Worm (Caenorhabditis elegans) whole organism, L1 larva: ENCODE results near the gene alkb-1.

Source experiments
- C04F5.9 ChIP-seq: sonication (generic microtip); optimal IDR thresholded peaks from 2 replicates; lab custom pipeline; 2016; ENCODE audit warnings: missing genetic modification characterization, missing compliant biosample characterization
- C16A3.4 ChIP-seq: fragments of 150-350 bp; optimal IDR thresholded peaks from 2 replicates; lab custom pipeline; 2014; ENCODE audit warnings: missing biosample characterization, missing genetic modification characterization
- F16B12.6 ChIP-seq: fragments of 150-350 bp; optimal IDR thresholded peaks from 2 replicates; lab custom pipeline; 2014; ENCODE audit warnings: missing biosample characterization, missing genetic modification characterization
- Y116A8C.19 ChIP-seq: sonication (generic microtip); optimal IDR thresholded peaks from 2 replicates; lab custom pipeline; 2016; ENCODE audit warnings: missing compliant biosample characterization, missing genetic modification characterization, borderline replicate concordance
- alr-1 ChIP-seq: fragments of 200-800 bp; sonication (Bioruptor generic); optimal IDR thresholded peaks from 2 replicates; lab custom pipeline; 2018; ENCODE audit warnings: borderline replicate concordance, mild to moderate bottlenecking, missing genetic modification characterization, missing compliant biosample characterization
- ceh-8 ChIP-seq: fragments of 200-800 bp; sonication (Bioruptor generic); optimal IDR thresholded peaks from 2 replicates; lab custom pipeline; 2018; ENCODE audit warnings: mild to moderate bottlenecking, missing genetic modification characterization, moderate library complexity, missing compliant biosample characterization
- dpl-1 ChIP-seq, 3 experiments: fragments of 150-350 bp in 2 of 3; sonication (generic microtip) in 1 of 3; optimal IDR thresholded peaks; 2 replicates each; lab custom pipeline; 2014 to 2017; ENCODE audit warnings: missing biosample characterization in 3 of 3, missing genetic modification characterization in 3 of 3, missing genetic modification reagents in 3 of 3
- efl-1 ChIP-seq, 4 experiments: fragments of 150-350 bp; optimal IDR thresholded peaks in 3 of 4; peaks in 1 of 4; 1 replicate in 1 of 4; 2 replicates in 3 of 4; lab custom pipeline; 2014; ENCODE audit warnings: missing biosample characterization in 2 of 4, missing genetic modification characterization in 2 of 4, missing genetic modification reagents in 2 of 4
- egl-27 ChIP-seq, 2 experiments: fragments of 150-350 bp in 1 of 2; sonication (generic microtip); optimal IDR thresholded peaks; 3 replicates each; lab custom pipeline; 2017 to 2018; ENCODE audit warnings: missing biosample characterization in 2 of 2, missing genetic modification characterization in 2 of 2, missing genetic modification reagents in 2 of 2
- elt-2 ChIP-seq: sonication (generic microtip); optimal IDR thresholded peaks from 2 replicates; lab custom pipeline; 2016; ENCODE audit warnings: missing genetic modification characterization, mild to moderate bottlenecking, inconsistent platforms, missing compliant biosample characterization, missing genetic modification reagents
- fkh-10 ChIP-seq: sonication (generic microtip); optimal IDR thresholded peaks from 2 replicates; lab custom pipeline; 2017; ENCODE audit warnings: missing biosample characterization, missing genetic modification reagents, missing genetic modification characterization
- fkh-4 ChIP-seq: sonication (generic microtip); optimal IDR thresholded peaks from 2 replicates; lab custom pipeline; 2016; ENCODE audit warnings: missing compliant biosample characterization, missing genetic modification characterization, borderline replicate concordance
- grh-1 ChIP-seq: fragments of 200-800 bp; sonication (Bioruptor generic); IDR thresholded peaks from 2 replicates; pipeline ENCODE4 v1.3.6; 2022; ENCODE audit warnings: missing genetic modification reagents, missing genetic modification characterization, missing compliant biosample characterization
- hlh-17 ChIP-seq: fragments of 200-800 bp; sonication (Bioruptor generic); optimal IDR thresholded peaks from 2 replicates; lab custom pipeline; 2018; ENCODE audit warnings: missing genetic modification characterization, mild to moderate bottlenecking, missing compliant biosample characterization, moderate library complexity, borderline replicate concordance
- irx-1 ChIP-seq: sonication (generic microtip); optimal IDR thresholded peaks from 2 replicates; lab custom pipeline; 2016; ENCODE audit warnings: missing genetic modification characterization, missing compliant biosample characterization
- lin-13 ChIP-seq: fragments of 150-350 bp; optimal IDR thresholded peaks from 2 replicates; lab custom pipeline; 2014; ENCODE audit warnings: missing biosample characterization, missing genetic modification reagents, missing genetic modification characterization
- lin-35 ChIP-seq, 2 experiments: fragments of 150-350 bp; optimal IDR thresholded peaks; 2 replicates each; lab custom pipeline; 2014; ENCODE audit warnings: missing biosample characterization in 2 of 2, missing genetic modification characterization in 2 of 2, missing genetic modification reagents in 2 of 2
- mab-9 ChIP-seq: fragments of 200-800 bp; sonication (Bioruptor generic); IDR thresholded peaks from 2 replicates; pipeline ENCODE4 v1.3.6; 2022; ENCODE audit warnings: missing genetic modification reagents, missing genetic modification characterization, missing compliant biosample characterization
- nhr-12 ChIP-seq: sonication (generic microtip); optimal IDR thresholded peaks from 2 replicates; lab custom pipeline; 2017; ENCODE audit warnings: missing biosample characterization, missing genetic modification characterization
- nhr-237 ChIP-seq: fragments of 150-350 bp; optimal IDR thresholded peaks from 2 replicates; lab custom pipeline; 2014; ENCODE audit warnings: missing biosample characterization, missing genetic modification characterization
- nhr-28 ChIP-seq: fragments of 150-350 bp; optimal IDR thresholded peaks from 2 replicates; lab custom pipeline; 2014; ENCODE audit warnings: missing biosample characterization, missing genetic modification characterization
- nhr-71 ChIP-seq: sonication (generic microtip); optimal IDR thresholded peaks from 2 replicates; lab custom pipeline; 2016; ENCODE audit warnings: mild to moderate bottlenecking, missing genetic modification characterization, moderate library complexity, missing compliant biosample characterization
- nhr-76 ChIP-seq: sonication (generic microtip); optimal IDR thresholded peaks from 2 replicates; lab custom pipeline; 2017; ENCODE audit warnings: missing biosample characterization, missing genetic modification characterization
- nhr-77 ChIP-seq: fragments of 150-350 bp; optimal IDR thresholded peaks from 2 replicates; lab custom pipeline; 2014; ENCODE audit warnings: missing biosample characterization, missing genetic modification characterization
- nhr-90 ChIP-seq: sonication (generic microtip); optimal IDR thresholded peaks from 2 replicates; lab custom pipeline; 2016; ENCODE audit warnings: mild to moderate bottlenecking, missing genetic modification characterization, missing compliant biosample characterization; ENCODE audit not compliant: poor library complexity
- pax-3 ChIP-seq: fragments of 200-800 bp; sonication (Bioruptor generic); optimal IDR thresholded peaks from 2 replicates; lab custom pipeline; 2018; ENCODE audit warnings: mild to moderate bottlenecking, missing genetic modification characterization, moderate library complexity, missing compliant biosample characterization
- pqm-1 ChIP-seq: sonication (generic microtip); optimal IDR thresholded peaks from 3 replicates; lab custom pipeline; 2017; ENCODE audit warnings: missing biosample characterization, missing genetic modification characterization
- snpc-4 ChIP-seq: fragments of 150-350 bp; optimal IDR thresholded peaks from 2 replicates; lab custom pipeline; 2014; ENCODE audit warnings: missing biosample characterization, missing genetic modification characterization
- sptf-1 ChIP-seq: fragments of 150-350 bp; optimal IDR thresholded peaks from 2 replicates; lab custom pipeline; 2014; ENCODE audit warnings: missing biosample characterization, missing genetic modification characterization
- swsn-7 ChIP-seq: sonication (generic microtip); optimal IDR thresholded peaks from 2 replicates; lab custom pipeline; 2016; ENCODE audit warnings: missing genetic modification characterization, missing compliant biosample characterization
- tbx-2 ChIP-seq: sonication (generic microtip); optimal IDR thresholded peaks from 2 replicates; lab custom pipeline; 2016; ENCODE audit warnings: missing genetic modification characterization, missing compliant biosample characterization
- unc-30 ChIP-seq: sonication (generic microtip); optimal IDR thresholded peaks from 2 replicates; lab custom pipeline; 2017; ENCODE audit warnings: missing biosample characterization, missing genetic modification characterization
- unc-86 ChIP-seq: sonication (generic microtip); optimal IDR thresholded peaks from 2 replicates; lab custom pipeline; 2016; ENCODE audit warnings: missing genetic modification characterization, missing compliant biosample characterization
- vab-15 ChIP-seq: sonication (generic microtip); optimal IDR thresholded peaks from 2 replicates; lab custom pipeline; 2017; ENCODE audit warnings: missing genotype, mild to moderate bottlenecking, missing genetic modification characterization, missing compliant biosample characterization
- ztf-4 ChIP-seq: fragments of 150-350 bp; optimal IDR thresholded peaks from 2 replicates; lab custom pipeline; 2014; ENCODE audit warnings: missing biosample characterization, missing genetic modification characterization

The alkb-1 gene

DNA sequence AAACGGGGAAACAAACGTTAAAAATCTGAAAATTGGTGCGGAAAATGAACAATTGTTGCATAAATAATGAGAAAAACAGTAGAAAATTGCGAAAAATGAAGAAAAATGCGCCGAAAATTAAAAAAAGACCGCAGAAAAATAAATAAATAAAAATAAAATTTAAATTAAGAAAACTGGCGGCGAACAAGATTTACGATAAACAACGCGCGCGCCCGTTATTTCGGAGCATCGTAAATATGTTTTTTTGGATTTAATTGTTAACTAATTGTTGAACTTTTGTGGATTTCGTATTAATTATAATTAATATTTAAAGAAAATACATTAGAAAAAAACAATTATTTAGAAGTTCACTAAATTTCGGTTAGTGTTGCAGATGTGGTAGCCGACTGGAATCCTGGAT lies 35.4 kb upstream of the alkb-1 start:
- no peak for TF ChIP-seq mab-9
- TF ChIP-seq efl-1 (optimal IDR thresholded peaks at IDR 0.05; lab: Kevin White, UChicago) = peak in 1 of 2 experiments; percentile 28
- TF ChIP-seq efl-1 (GFP tag; optimal IDR thresholded peaks at IDR 0.05 in 1 of 2; lab: Kevin White, UChicago) = peak in 1 of 2 experiments; percentile 53
- peak in 1 of 3 experiments; percentile 31 for TF ChIP-seq dpl-1 (GFP tag; optimal IDR thresholded peaks at IDR 0.05; lab: Kevin White, UChicago)
- TF ChIP-seq, all 84 proteins: peak for 2

DNA sequence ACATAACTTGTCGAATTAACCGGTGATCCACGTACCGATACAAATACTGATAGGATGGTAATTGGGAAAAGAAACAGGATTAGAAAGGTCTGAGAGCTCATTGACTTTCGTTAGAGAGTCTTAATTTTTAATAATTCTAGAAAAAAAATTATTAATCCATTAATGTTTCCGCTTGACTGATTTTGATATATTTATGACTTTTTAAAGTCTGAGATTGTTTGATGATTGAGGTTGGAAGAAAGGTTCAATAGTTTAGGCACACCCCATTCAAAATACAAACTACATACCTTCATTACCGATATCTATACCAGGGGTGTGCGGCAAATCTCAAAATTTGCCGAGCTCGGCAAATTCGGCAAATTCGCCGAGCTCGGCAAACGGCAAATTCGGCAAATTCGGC lies 34.0 kb upstream of the alkb-1 start, which contains the start of gene F54D12.10:
F54D12.10 (minus strand) TSS at position 101 of the 400 bp plus-strand sequence.
- TF ChIP-seq C04F5.9 (tag; lab: Kevin White, UChicago) = no peak
- no peak for TF ChIP-seq unc-86 (tag; lab: Kevin White, UChicago)
- TF ChIP-seq nhr-28 (tag; lab: Kevin White, UChicago) = no peak
- no peak for TF ChIP-seq tbx-2
- TF ChIP-seq alr-1 (tag; lab: Kevin White, UChicago) = no peak
- TF ChIP-seq unc-30 = no peak
- no peak for TF ChIP-seq nhr-12 (tag; lab: Kevin White, UChicago)
- TF ChIP-seq nhr-71 (tag; lab: Kevin White, UChicago) = no peak
- TF ChIP-seq irx-1 (tag; lab: Kevin White, UChicago) = no peak
- TF ChIP-seq fkh-4 (tag; lab: Kevin White, UChicago) = no peak
- no peak for TF ChIP-seq swsn-7 (tag; lab: Kevin White, UChicago)
- no peak for TF ChIP-seq fkh-10
- no peak for TF ChIP-seq pax-3 (tag; lab: Kevin White, UChicago)
- TF ChIP-seq egl-27 (tag; optimal IDR thresholded peaks at IDR 0.05; lab: Kevin White, UChicago) = no peak
- TF ChIP-seq C16A3.4 (tag; lab: Kevin White, UChicago) = no peak
- TF ChIP-seq dpl-1 (GFP tag; optimal IDR thresholded peaks at IDR 0.05; lab: Kevin White, UChicago) = no peak
- no peak for TF ChIP-seq nhr-77 (tag; lab: Kevin White, UChicago)
- no peak for TF ChIP-seq ceh-8 (GFP tag; lab: Kevin White, UChicago)

DNA sequence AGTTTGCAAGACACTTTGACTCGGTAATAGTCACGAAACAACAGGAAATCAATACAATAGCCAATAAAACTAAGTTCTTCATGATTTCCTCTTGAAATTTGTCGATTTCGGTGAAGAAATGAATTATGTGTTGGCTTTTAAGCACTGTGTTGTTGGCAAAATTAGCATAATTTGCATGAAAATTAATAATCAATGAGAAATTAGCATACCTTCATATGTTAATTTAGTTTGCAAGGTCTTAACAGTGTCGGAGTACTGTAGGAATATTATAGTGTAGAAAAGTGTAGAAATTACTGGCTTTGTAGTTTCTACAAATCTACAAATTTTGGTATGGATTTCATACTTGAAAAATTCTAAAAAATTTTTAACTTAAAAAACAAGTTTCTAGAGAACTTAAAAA lies 30.6 kb upstream of the alkb-1 start, which contains the start of gene F54D12.9:
F54D12.9 (minus strand) TSS at position 101 of the 400 bp plus-strand sequence.
- TF ChIP-seq nhr-76 (tag; lab: Kevin White, UChicago) (no peak), snpc-4 (tag; lab: Kevin White, UChicago) (no peak), lin-35 (GFP tag; optimal IDR thresholded peaks at IDR 0.05; lab: Kevin White, UChicago) (no peak), lin-13 (no peak), nhr-12 (tag; lab: Kevin White, UChicago) (no peak), nhr-237 (tag; lab: Kevin White, UChicago) (no peak), sptf-1 (tag; lab: Kevin White, UChicago) (no peak)

DNA sequence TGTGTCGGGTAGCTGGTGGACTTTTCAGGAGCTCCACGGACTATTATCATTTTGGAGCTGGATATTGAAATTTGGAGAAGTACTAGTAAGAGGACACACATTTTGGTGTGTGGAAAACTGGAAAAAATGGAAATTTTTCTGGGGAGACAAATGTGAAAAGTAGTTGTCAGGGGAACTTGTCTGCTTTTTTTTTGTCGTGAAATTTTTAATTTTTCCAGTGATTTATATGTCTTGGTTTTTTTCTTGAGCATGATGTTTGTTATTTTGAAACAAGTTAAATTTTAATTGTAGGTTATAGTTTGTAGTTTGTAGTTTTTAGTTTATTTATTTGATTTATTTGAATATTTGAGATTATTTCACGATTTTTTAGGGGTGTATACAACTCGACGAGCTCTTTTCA lies 26.9 kb upstream of the alkb-1 start, which contains the start of gene F54D12.7:
F54D12.7 (minus strand) TSS at position 101 of the 400 bp plus-strand sequence.
- no peak for TF ChIP-seq F16B12.6 (tag; lab: Kevin White, UChicago)
- no peak for TF ChIP-seq hlh-17
- no peak for TF ChIP-seq vab-15
- no peak for TF ChIP-seq Y116A8C.19
- TF ChIP-seq fkh-4 (tag; lab: Kevin White, UChicago) = no peak
- TF ChIP-seq C16A3.4 (tag; lab: Kevin White, UChicago) = no peak
- no peak for TF ChIP-seq grh-1
- TF ChIP-seq elt-2 = no peak
- TF ChIP-seq ztf-4 (tag; lab: Kevin White, UChicago) = no peak
- TF ChIP-seq, all 84 proteins: peak for 0

DNA sequence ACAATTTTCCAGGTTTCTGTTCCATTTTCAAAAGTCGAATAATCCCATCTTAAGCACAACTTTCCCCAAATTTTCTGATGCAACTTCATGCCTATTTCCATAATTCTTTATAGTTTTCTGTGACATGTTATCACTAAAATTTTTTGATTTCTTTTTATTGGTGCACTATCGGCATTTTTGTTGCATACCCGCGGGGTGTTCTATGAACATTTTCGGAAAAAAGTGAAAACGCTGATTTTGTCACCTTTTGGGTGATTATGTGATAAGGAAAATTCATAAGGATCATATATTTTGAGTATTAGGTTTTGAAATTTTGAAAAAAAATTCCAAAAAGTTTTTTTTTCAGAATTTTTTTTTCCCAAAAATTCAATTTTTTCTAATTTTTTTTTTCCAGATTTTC lies 25.7 kb upstream of the alkb-1 start, which contains the start of gene aat-7:
aat-7 (plus strand) TSS at position 393 of the 400 bp plus-strand sequence.
- TF ChIP-seq pqm-1 (tag; lab: Kevin White, UChicago) (peak; percentile 74), lin-13 (no peak), nhr-90 (tag; lab: Kevin White, UChicago) (peak; percentile 3), elt-2 (peak; percentile 89), ztf-4 (tag; lab: Kevin White, UChicago) (no peak)
